Fruit fly (Drosophila melanogaster): Measurements from ENCODE around the gene Srlp.

Srlp gene

DNA sequence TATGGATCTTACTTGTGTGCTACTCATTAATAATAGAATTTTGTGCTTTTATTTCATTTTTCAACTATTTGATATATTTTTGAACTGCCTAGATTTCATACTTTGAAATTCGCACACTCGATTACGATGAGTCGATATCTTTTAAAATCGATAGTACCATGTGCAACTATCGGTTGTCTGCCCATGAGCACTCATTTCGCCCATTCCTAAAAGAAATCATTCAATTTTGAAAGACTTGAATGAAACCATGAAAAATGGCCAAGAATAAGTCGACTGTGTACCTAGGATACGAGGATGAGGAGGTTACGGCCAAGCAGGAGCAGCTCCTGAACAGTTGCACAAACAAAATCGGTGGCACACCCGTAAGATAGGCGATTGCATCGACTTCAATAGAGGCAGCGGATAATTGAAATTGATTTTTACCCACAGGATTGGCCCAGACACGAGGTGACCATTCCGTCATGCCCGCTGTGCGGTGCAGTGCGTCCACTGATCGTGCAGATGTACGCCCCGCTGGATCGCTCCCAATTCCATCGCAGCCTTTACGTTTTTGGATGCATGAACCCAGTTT, 22.6 kb downstream of the Srlp start, which contains the start of gene trus (continued):
- no peak for TF ChIP-seq CG7786 (GFP tag; optimal IDR thresholded peaks at IDR 0.05)
- TF ChIP-seq CG9215 (GFP tag; IDR thresholded peaks at IDR 0.05): no peak
- TF ChIP-seq gem (tag; optimal IDR thresholded peaks at IDR 0.05): no peak
- TF ChIP-seq CG2712 (tag; optimal IDR thresholded peaks at IDR 0.05): no peak
- TF ChIP-seq sens-2 (GFP tag; IDR thresholded peaks at IDR 0.05): no peak
- peak; percentile 87 for TF ChIP-seq chinmo (GFP tag; IDR thresholded peaks at IDR 0.05; ENCODE audit: partially characterized antibody)
- peak; percentile 89 for TF ChIP-seq Opbp (GFP tag; IDR thresholded peaks at IDR 0.05; ENCODE audit: partially characterized antibody)
- TF ChIP-seq slbo (GFP tag; IDR thresholded peaks at IDR 0.05): no peak
- no peak for TF ChIP-seq az2 (GFP tag; optimal IDR thresholded peaks at IDR 0.05)
- no peak for TF ChIP-seq CTCF (GFP tag; optimal IDR thresholded peaks at IDR 0.05)
- TF ChIP-seq CG8281 (tag; optimal IDR thresholded peaks at IDR 0.05): no peak
- TF ChIP-seq Kr (GFP tag; optimal IDR thresholded peaks at IDR 0.05): no peak
- no peak for TF ChIP-seq CG7987 (GFP tag; optimal IDR thresholded peaks at IDR 0.05)
- no peak for TF ChIP-seq tio (GFP tag; optimal IDR thresholded peaks at IDR 0.05)
- TF ChIP-seq knrl (GFP tag; IDR thresholded peaks at IDR 0.05; ENCODE audit: partially characterized antibody): peak; percentile 77; the same call in 2 of the 3 replicates
- TF ChIP-seq Lhr (GFP tag; optimal IDR thresholded peaks at IDR 0.05): no peak
- no peak for TF ChIP-seq sr (GFP tag; IDR thresholded peaks at IDR 0.05)
- no peak for TF ChIP-seq Dad (GFP tag; optimal IDR thresholded peaks at IDR 0.05)
- TF ChIP-seq CG31441 (GFP tag; IDR thresholded peaks at IDR 0.05): no peak
- no peak for TF ChIP-seq sim (GFP tag; IDR thresholded peaks at IDR 0.05)
- no peak for TF ChIP-seq CG6254 (GFP tag; optimal IDR thresholded peaks at IDR 0.05)
- TF ChIP-seq CG14860 (GFP tag; IDR thresholded peaks at IDR 0.05; ENCODE audit: partially characterized antibody): peak; percentile 76
- no peak for TF ChIP-seq CG2889 (GFP tag; IDR thresholded peaks at IDR 0.05)
- peak; percentile 73 for TF ChIP-seq CG16813 (GFP tag; IDR thresholded peaks at IDR 0.05; ENCODE audit: partially characterized antibody)
- TF ChIP-seq Meics (GFP tag; optimal IDR thresholded peaks at IDR 0.05): no peak
- TF ChIP-seq nerfin-2 (GFP tag; IDR thresholded peaks at IDR 0.05; ENCODE audit: partially characterized antibody): peak; percentile 69
- no peak for TF ChIP-seq Ravus (GFP tag; IDR thresholded peaks at IDR 0.05)
- TF ChIP-seq ara (GFP tag; IDR thresholded peaks at IDR 0.05): no peak
- no peak for TF ChIP-seq CG4360 (GFP tag; IDR thresholded peaks at IDR 0.05)
- TF ChIP-seq crc (GFP tag; optimal IDR thresholded peaks at IDR 0.05): no peak
- no peak for TF ChIP-seq zfh1 (GFP tag; IDR thresholded peaks at IDR 0.05)
- TF ChIP-seq CG11093 (GFP tag; IDR thresholded peaks at IDR 0.05): no peak
- TF ChIP-seq MESR4 (GFP tag; optimal IDR thresholded peaks at IDR 0.05): peak; percentile 79
- TF ChIP-seq fd64A (GFP tag; optimal IDR thresholded peaks at IDR 0.05): no peak
- TF ChIP-seq cas (GFP tag; IDR thresholded peaks at IDR 0.05): no peak
- TF ChIP-seq CG2116 (GFP tag; optimal IDR thresholded peaks at IDR 0.05): peak; percentile 79
- TF ChIP-seq Dbx (GFP tag; IDR thresholded peaks at IDR 0.05): no peak
- no peak for TF ChIP-seq vvl (GFP tag; IDR thresholded peaks at IDR 0.05)
- no peak for TF ChIP-seq sens (GFP tag)

DNA sequence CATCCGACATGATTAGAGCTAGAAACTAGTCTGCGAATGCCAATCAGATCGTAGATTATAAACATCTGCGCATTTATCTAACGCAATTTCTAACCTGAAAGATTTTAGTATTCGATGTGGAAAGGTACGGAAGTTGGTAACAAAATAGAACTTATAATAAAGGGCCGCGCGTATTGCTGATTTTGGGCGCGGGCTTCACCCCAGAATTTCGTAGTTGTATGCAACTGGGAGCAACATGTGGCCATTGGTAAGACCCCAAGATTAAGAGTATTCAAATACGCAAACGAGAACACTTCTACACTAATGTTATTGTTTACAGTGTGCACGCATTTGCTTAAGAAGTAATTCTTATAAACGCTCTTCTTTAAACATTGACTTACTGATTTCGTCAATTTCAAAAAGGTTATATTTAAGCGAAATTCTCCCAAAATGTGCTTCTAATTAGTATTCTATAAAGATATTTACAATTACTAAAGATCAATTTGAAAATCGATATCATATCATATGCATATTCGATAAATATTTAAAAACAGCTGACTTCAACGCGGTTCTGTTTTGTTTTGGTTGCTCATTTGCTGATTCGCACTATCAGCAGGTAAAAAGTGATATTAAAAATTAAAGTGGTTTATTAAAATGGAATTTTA, 26.1 kb downstream of the Srlp start, which contains the start of the genes CG5961 and Polr3C:
TSS of gene CG5961 (minus strand) at position 416 of the 644 bp plus-strand sequence.
TSS of gene Polr3C (plus strand) at position 536 of the 644 bp plus-strand sequence.
- TF ChIP-seq CG10267 (tag; optimal IDR thresholded peaks at IDR 0.05): peak; percentile 45
- peak; percentile 80 for TF ChIP-seq psq (GFP tag; optimal IDR thresholded peaks at IDR 0.05)
- no peak for TF ChIP-seq mirr (GFP tag; optimal IDR thresholded peaks at IDR 0.05)
- TF ChIP-seq dpn (GFP tag; optimal IDR thresholded peaks at IDR 0.05): no peak
- TF ChIP-seq dan (GFP tag; IDR thresholded peaks at IDR 0.05): no peak
- TF ChIP-seq Hr39 (optimal IDR thresholded peaks at IDR 0.05): no peak
- no peak for TF ChIP-seq CG10274 (GFP tag; optimal IDR thresholded peaks at IDR 0.05)
- TF ChIP-seq Dbx (GFP tag; IDR thresholded peaks at IDR 0.05): no peak
- no peak for TF ChIP-seq Optix (GFP tag; IDR thresholded peaks at IDR 0.05)
- TF ChIP-seq zen2 (GFP tag; IDR thresholded peaks at IDR 0.05; ENCODE audit: partially characterized antibody): no peak
- TF ChIP-seq CG2678 (tag; optimal IDR thresholded peaks at IDR 0.05): no peak
- TF ChIP-seq Poxn (GFP tag; IDR thresholded peaks at IDR 0.05): no peak
- TF ChIP-seq mld (GFP tag; IDR thresholded peaks at IDR 0.05; ENCODE audit: partially characterized antibody): no peak
- no peak for TF ChIP-seq CG30403 (GFP tag; optimal IDR thresholded peaks at IDR 0.05)
- TF ChIP-seq CG10321 (GFP tag; IDR thresholded peaks at IDR 0.05): no peak
